Fruit fly (Drosophila melanogaster): ENCODE measurements around the gene CG2217.

The CG2217 gene

DNA sequence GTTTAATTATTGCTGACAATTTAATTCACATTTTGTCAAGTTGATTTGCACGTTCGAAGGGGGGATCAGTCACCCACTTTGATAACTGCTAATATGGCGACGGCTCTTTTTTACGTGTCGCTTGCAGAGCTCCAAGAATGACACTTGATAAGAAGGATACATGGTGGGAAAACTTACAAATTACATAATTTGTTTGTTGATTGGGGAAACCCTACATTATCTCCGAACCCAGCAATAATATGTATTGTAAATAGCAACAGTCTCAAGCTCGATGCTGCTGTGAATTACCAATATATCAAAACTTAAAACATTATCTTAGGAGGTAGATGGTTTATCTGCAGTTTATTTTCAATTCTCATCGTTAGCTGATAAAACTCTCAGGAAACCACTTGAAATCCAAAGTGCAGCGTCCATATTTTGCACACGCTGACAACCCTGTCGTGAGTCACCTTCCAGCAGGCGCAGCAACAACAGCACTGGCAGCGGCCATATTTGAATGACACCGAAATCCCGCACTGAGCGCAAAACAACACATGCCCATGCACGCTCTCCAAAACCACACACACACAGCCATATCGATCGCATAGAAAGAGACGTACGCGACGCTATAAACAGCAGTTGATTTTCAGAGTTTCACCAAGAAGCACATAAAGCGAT is 34.4 kb downstream of the CG2217 start:
- TF ChIP-seq CG5204 (GFP tag; optimal IDR thresholded peaks at IDR 0.05) (peak; percentile 97), Clk (GFP tag; optimal IDR thresholded peaks at IDR 0.05) (peak; percentile 95), kay (GFP tag; ENCODE audit: borderline replicate concordance) (peak; percentile 99), CG1620 (GFP tag; optimal IDR thresholded peaks at IDR 0.05) (peak; percentile 72), CG33017 (tag; optimal IDR thresholded peaks at IDR 0.05) (peak; percentile 88), CG7045 (GFP tag; optimal IDR thresholded peaks at IDR 0.05) (peak; percentile 97), Mnt (GFP tag; optimal IDR thresholded peaks at IDR 0.05) (peak; percentile 65), ovo (GFP tag; optimal IDR thresholded peaks at IDR 0.05) (peak; percentile 58), Hr96 (GFP tag; optimal IDR thresholded peaks at IDR 0.05) (peak; percentile 94), cic (GFP tag; optimal IDR thresholded peaks at IDR 0.05) (peak; percentile 10), toe (GFP tag; optimal IDR thresholded peaks at IDR 0.05) (peak; percentile 96), CG12768 (GFP tag; optimal IDR thresholded peaks at IDR 0.05) (peak; percentile 94), pad (GFP tag; optimal IDR thresholded peaks at IDR 0.05) (peak; percentile 85), cnc (optimal IDR thresholded peaks at IDR 0.05) (peak in 1 of 2 experiments; percentile 11), bab1 (GFP tag; optimal IDR thresholded peaks at IDR 0.05) (peak; percentile 84), tj (GFP tag; optimal IDR thresholded peaks at IDR 0.05) (peak; percentile 85), CG11617 (GFP tag; optimal IDR thresholded peaks at IDR 0.05) (peak; percentile 98), Crg-1 (GFP tag; optimal IDR thresholded peaks at IDR 0.05) (peak; percentile 68), CG14711 (tag; optimal IDR thresholded peaks at IDR 0.05) (peak; percentile 90), CG7101 (tag; optimal IDR thresholded peaks at IDR 0.05) (peak; percentile 90)

DNA sequence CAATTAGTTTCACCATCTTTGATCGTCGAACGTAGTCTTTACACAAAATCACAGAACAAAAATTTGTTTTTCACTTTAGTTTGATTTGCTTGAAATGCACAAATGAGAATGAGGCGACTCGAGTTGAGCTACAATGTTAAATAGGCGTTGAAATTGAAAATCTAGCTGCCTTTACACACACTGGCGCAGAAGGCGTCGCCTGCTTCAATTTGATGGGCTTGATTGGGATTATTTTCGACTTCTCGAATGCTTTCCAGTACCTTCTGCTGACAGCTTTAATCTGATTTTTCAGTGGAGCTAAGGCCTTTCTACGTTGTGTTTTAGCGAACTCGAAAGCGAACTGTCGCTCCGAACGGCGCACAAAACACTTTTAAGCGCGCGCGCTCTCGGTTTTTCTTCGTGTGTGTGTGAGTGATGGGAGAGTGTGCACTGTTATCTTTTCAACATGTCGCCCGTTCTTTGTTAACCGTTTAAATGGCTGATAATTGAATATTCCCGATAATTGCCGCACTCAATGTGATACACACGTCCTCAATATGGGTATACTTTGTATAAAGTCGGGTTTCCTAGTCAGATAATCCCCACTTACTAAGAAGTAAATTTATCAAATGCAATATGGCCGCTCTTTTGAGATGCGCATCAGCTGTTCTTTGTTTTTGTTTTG is 35.1 kb downstream of the CG2217 start, which contains the start of the genes Fer2LCH and Fer1HCH:
Fer2LCH (plus strand) TSS at position 290 of the 664 bp plus-strand sequence.
Fer1HCH (minus strand) TSS at position 664 of the 664 bp plus-strand sequence.
- TF ChIP-seq pad (GFP tag; optimal IDR thresholded peaks at IDR 0.05) (no peak), CG7045 (GFP tag; optimal IDR thresholded peaks at IDR 0.05) (no peak), Mnt (GFP tag; optimal IDR thresholded peaks at IDR 0.05) (peak; percentile 40), cic (GFP tag; optimal IDR thresholded peaks at IDR 0.05) (no peak), CG1620 (GFP tag; optimal IDR thresholded peaks at IDR 0.05) (no peak), cnc (optimal IDR thresholded peaks at IDR 0.05) (no peak), CG12768 (GFP tag; optimal IDR thresholded peaks at IDR 0.05) (no peak), Hr96 (GFP tag; optimal IDR thresholded peaks at IDR 0.05) (no peak), CG11617 (GFP tag; optimal IDR thresholded peaks at IDR 0.05) (no peak), CG14711 (tag; optimal IDR thresholded peaks at IDR 0.05) (no peak), CG33017 (tag; optimal IDR thresholded peaks at IDR 0.05) (no peak), CG7101 (tag; optimal IDR thresholded peaks at IDR 0.05) (no peak), bab1 (GFP tag; optimal IDR thresholded peaks at IDR 0.05) (no peak), tj (GFP tag; optimal IDR thresholded peaks at IDR 0.05) (no peak), ovo (GFP tag; optimal IDR thresholded peaks at IDR 0.05) (peak; percentile 68), kay (GFP tag; ENCODE audit: borderline replicate concordance) (no peak), Crg-1 (GFP tag; optimal IDR thresholded peaks at IDR 0.05) (no peak), CG5204 (GFP tag; optimal IDR thresholded peaks at IDR 0.05) (no peak)

DNA sequence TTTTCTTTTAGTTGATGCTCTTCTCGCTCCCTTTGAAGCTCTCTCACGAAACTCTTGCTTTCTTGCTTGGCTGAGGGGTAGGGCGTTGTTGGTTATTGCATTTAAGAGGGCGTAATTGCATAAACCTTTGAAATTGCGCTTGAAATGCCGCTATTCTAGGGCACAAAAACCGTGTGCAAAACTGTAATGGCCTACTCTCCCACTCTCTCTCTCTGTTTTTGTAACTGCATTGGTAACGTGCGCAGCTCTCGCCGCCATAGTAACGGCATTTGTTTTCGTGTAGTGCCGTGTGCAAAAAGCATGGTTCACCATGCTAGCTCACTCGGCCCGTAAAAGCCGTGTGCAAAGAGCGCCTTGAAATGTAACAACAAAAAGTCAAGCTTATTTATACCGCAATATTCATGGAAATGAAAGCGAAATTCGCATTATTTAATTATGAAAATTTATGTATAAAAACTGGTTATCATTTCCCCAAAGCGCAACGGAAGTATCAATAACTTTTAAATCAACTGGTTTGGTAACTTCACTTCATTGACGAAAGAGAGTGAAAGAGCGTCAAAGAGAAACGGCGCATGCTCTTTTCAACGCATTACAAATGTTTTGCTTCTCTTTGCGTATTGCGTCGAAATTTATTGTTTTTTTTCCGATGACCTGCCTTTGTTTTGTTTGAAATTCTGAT is 35.9 kb downstream of the CG2217 start:
- TF ChIP-seq toe (GFP tag; optimal IDR thresholded peaks at IDR 0.05) (no peak), CG1620 (GFP tag; optimal IDR thresholded peaks at IDR 0.05) (no peak), tj (GFP tag; optimal IDR thresholded peaks at IDR 0.05) (no peak), CG12768 (GFP tag; optimal IDR thresholded peaks at IDR 0.05) (peak; percentile 73), CG11617 (GFP tag; optimal IDR thresholded peaks at IDR 0.05) (peak; percentile 28), CG14711 (tag; optimal IDR thresholded peaks at IDR 0.05) (peak; percentile 25), ovo (GFP tag; optimal IDR thresholded peaks at IDR 0.05) (peak; percentile 100), Mnt (GFP tag; optimal IDR thresholded peaks at IDR 0.05) (peak; percentile 91), CG7045 (GFP tag; optimal IDR thresholded peaks at IDR 0.05) (no peak), Hr96 (GFP tag; optimal IDR thresholded peaks at IDR 0.05) (no peak), CG5204 (GFP tag; optimal IDR thresholded peaks at IDR 0.05) (no peak), CG7101 (tag; optimal IDR thresholded peaks at IDR 0.05) (peak; percentile 6), pad (GFP tag; optimal IDR thresholded peaks at IDR 0.05) (peak; percentile 96), bab1 (GFP tag; optimal IDR thresholded peaks at IDR 0.05) (peak; percentile 61), Crg-1 (GFP tag; optimal IDR thresholded peaks at IDR 0.05) (no peak), Clk (GFP tag; optimal IDR thresholded peaks at IDR 0.05) (no peak), kay (GFP tag; ENCODE audit: borderline replicate concordance) (peak; percentile 56), CG33017 (tag; optimal IDR thresholded peaks at IDR 0.05) (peak; percentile 44), cnc (optimal IDR thresholded peaks at IDR 0.05) (no peak), cic (GFP tag; optimal IDR thresholded peaks at IDR 0.05) (peak; percentile 64)

DNA sequence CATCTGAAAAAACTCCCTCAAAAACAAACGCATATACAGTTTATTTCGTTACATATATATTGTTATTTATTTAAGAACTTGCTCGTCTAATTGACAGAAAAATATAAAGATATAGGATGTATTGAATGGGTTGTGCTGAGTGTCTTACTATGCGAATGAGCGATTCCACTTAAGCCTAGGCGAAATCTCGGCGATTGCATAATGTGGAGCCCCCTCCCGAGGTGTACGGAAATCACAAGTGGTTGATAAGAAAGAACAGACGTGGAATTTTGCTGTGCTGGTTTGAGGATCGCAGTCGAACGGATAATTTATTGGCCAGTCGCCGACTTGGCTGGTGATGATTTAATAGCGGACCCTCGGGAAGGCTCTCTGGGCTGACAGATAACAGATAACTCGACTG is 37.2 kb downstream of the CG2217 start:
- TF ChIP-seq toe (GFP tag; optimal IDR thresholded peaks at IDR 0.05) (no peak), Mnt (GFP tag; optimal IDR thresholded peaks at IDR 0.05) (peak; percentile 6), pad (GFP tag; optimal IDR thresholded peaks at IDR 0.05) (no peak), CG11617 (GFP tag; optimal IDR thresholded peaks at IDR 0.05) (no peak), Clk (GFP tag; optimal IDR thresholded peaks at IDR 0.05) (no peak), Hr96 (GFP tag; optimal IDR thresholded peaks at IDR 0.05) (no peak), cic (GFP tag; optimal IDR thresholded peaks at IDR 0.05) (peak; percentile 68)

DNA sequence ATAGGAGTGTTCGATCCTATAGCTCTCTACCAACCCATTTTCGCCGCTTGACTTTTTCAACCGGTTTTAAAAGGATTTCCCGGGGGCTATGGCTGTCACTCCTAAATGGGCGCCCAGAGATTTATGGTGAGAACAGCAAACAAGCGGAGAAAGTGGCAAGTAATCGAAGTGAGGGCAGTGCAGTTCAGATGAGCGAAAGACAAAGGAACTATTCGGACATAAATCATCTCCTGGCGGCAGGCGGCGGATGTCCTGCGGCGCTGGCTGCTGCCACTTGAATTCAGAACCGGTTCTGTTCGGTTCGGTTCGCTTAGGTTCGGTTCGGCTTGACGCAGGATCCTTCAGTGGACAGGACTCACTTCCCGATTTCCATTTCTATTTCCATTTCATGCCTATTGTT is 39.6 kb downstream of the CG2217 start:
- TF ChIP-seq CG14711 (tag; optimal IDR thresholded peaks at IDR 0.05), result no peak
- no peak for TF ChIP-seq kay (GFP tag; ENCODE audit: borderline replicate concordance)
- TF ChIP-seq CG11617 (GFP tag; optimal IDR thresholded peaks at IDR 0.05), result no peak
- no peak for TF ChIP-seq CG1620 (GFP tag; optimal IDR thresholded peaks at IDR 0.05)
- no peak for TF ChIP-seq CG33017 (tag; optimal IDR thresholded peaks at IDR 0.05)
